Fruit fly (Drosophila melanogaster) whole organism, embryonic: ENCODE data around the gene CG6569.

Experiments
- Awh ChIP-seq: fragments of 200-800 bp; sonication (Bioruptor generic); IDR thresholded peaks from 2 replicates; pipeline ENCODE4, ENCODE4 v1.3.6; 2022; ENCODE audit warnings: missing biosample characterization, missing genetic modification characterization
- Bdp1 ChIP-seq: fragments of 200-800 bp; sonication (Bioruptor generic); optimal IDR thresholded peaks from 3 replicates; lab custom pipeline; 2016; ENCODE audit warnings: missing biosample characterization, missing genetic modification characterization
- BtbVII ChIP-seq: fragments of 200-800 bp; sonication (Bioruptor generic); optimal IDR thresholded peaks from 3 replicates; lab custom pipeline; 2017; ENCODE audit warnings: missing biosample characterization, mild to moderate bottlenecking, missing genetic modification characterization
- CG10321 ChIP-seq: fragments of 200-800 bp; sonication (Bioruptor generic); IDR thresholded peaks from 2 replicates; pipeline ENCODE4 v1.3.6; 2022; ENCODE audit warnings: missing biosample characterization, missing genetic modification characterization
- CG10366 ChIP-seq: fragments of 200-800 bp; sonication (Bioruptor generic); IDR thresholded peaks from 2 replicates; pipeline ENCODE4 v1.3.6; 2022; ENCODE audit warnings: missing biosample characterization, missing genetic modification characterization
- CG11504 ChIP-seq: fragments of 200-800 bp; sonication (Bioruptor generic); optimal IDR thresholded peaks from 3 replicates; lab custom pipeline; 2019; ENCODE audit warnings: missing biosample characterization, mild to moderate bottlenecking, missing genetic modification characterization, moderate library complexity
- CG1603 ChIP-seq: fragments of 200-800 bp; sonication (Bioruptor generic); optimal IDR thresholded peaks from 2 replicates; lab custom pipeline; 2019; ENCODE audit warnings: missing biosample characterization, mild to moderate bottlenecking, missing genetic modification characterization, moderate library complexity
- CG16813 ChIP-seq: fragments of 200-800 bp; sonication (Bioruptor generic); IDR thresholded peaks from 3 replicates; pipeline ENCODE4 v1.3.6; 2022; ENCODE audit warnings: missing biosample characterization, missing genetic modification characterization; ENCODE audit not compliant: partially characterized antibody
- CG17328 ChIP-seq: fragments of 200-800 bp; sonication (Bioruptor generic); IDR thresholded peaks from 2 replicates; pipeline ENCODE4 v1.3.6; 2022; ENCODE audit warnings: missing biosample characterization, missing genetic modification characterization
- CG17385 ChIP-seq: fragments of 200-800 bp; sonication (Bioruptor generic); optimal IDR thresholded peaks from 3 replicates; lab custom pipeline; 2018; ENCODE audit warnings: missing biosample characterization, mild to moderate bottlenecking, missing genetic modification characterization
- CG17802 ChIP-seq: fragments of 200-800 bp; sonication (Bioruptor generic); optimal IDR thresholded peaks from 2 replicates; lab custom pipeline; 2018; ENCODE audit warnings: missing biosample characterization, mild to moderate bottlenecking, missing genetic modification characterization, moderate library complexity
- CG17912 ChIP-seq: fragments of 200-800 bp; sonication (Bioruptor generic); optimal IDR thresholded peaks from 2 replicates; lab custom pipeline; 2018; ENCODE audit warnings: missing biosample characterization, mild to moderate bottlenecking, missing genetic modification characterization
- CG32532 ChIP-seq: fragments of 200-800 bp; sonication (Bioruptor generic); IDR thresholded peaks from 2 replicates; pipeline ENCODE4 v1.3.6; 2022; ENCODE audit warnings: missing biosample characterization, missing genetic modification characterization
- CG34376 ChIP-seq: fragments of 200-800 bp; sonication (Bioruptor generic); optimal IDR thresholded peaks from 2 replicates; lab custom pipeline; 2018; ENCODE audit warnings: missing biosample characterization, mild to moderate bottlenecking, missing genetic modification characterization
- CG3847 ChIP-seq: fragments of 200-800 bp; sonication (Bioruptor generic); IDR thresholded peaks from 2 replicates; pipeline ENCODE4 v1.3.6; 2022; ENCODE audit warnings: missing biosample characterization, missing genetic modification characterization
- CG4328 ChIP-seq: fragments of 200-800 bp; sonication (Bioruptor generic); optimal IDR thresholded peaks from 3 replicates; lab custom pipeline; 2017; ENCODE audit warnings: missing biosample characterization, missing genetic modification reagents, missing genetic modification characterization
- CG5245 ChIP-seq: fragments of 200-800 bp; sonication (Bioruptor generic); optimal IDR thresholded peaks from 3 replicates; lab custom pipeline; 2016; ENCODE audit warnings: missing biosample characterization, missing genetic modification characterization
- CG6813 ChIP-seq: fragments of 200-800 bp; sonication (Bioruptor generic); optimal IDR thresholded peaks from 2 replicates; lab custom pipeline; 2017; ENCODE audit warnings: missing biosample characterization, missing genetic modification characterization, mild to moderate bottlenecking, moderate library complexity, missing genetic modification reagents
- CG7839 ChIP-seq: fragments of 200-800 bp; sonication (Bioruptor generic); optimal IDR thresholded peaks from 3 replicates; lab custom pipeline; 2018; ENCODE audit warnings: missing biosample characterization, mild to moderate bottlenecking, missing genetic modification characterization, moderate library complexity
- CTCF ChIP-seq: fragments of 200-800 bp; sonication (Bioruptor generic); optimal IDR thresholded peaks from 2 replicates; lab custom pipeline; 2017; ENCODE audit warnings: missing biosample characterization, mild to moderate bottlenecking, missing genetic modification characterization, moderate library complexity
- Chrac-16 ChIP-seq: fragments of 200-800 bp; sonication (Bioruptor generic); optimal IDR thresholded peaks from 3 replicates; lab custom pipeline; 2016; ENCODE audit warnings: missing biosample characterization, missing genetic modification characterization
- D ChIP-seq, 2 experiments: fragments of 200-800 bp in 1 of 2; fragments of >200 bp in 1 of 2; sonication (Bioruptor generic) in 1 of 2; optimal IDR thresholded peaks; 2 replicates in 1 of 2; 3 replicates in 1 of 2; lab custom pipeline; 2017; ENCODE audit warnings: mild to moderate bottlenecking in 1 of 2, missing biosample characterization in 1 of 2, missing genetic modification characterization in 1 of 2, missing genetic modification reagents in 1 of 2
- Dbx ChIP-seq: fragments of 200-800 bp; sonication (Bioruptor generic); IDR thresholded peaks from 3 replicates; pipeline ENCODE4 v1.3.6; 2022; ENCODE audit warnings: missing biosample characterization, missing genetic modification characterization
- Drgx ChIP-seq: fragments of 200-800 bp; sonication (Bioruptor generic); IDR thresholded peaks from 2 replicates; pipeline ENCODE4 v1.3.6; 2022; ENCODE audit warnings: missing biosample characterization, missing genetic modification characterization
- ERR ChIP-seq: fragments of 200-800 bp; sonication (Bioruptor generic); optimal IDR thresholded peaks from 2 replicates; lab custom pipeline; 2016; ENCODE audit warnings: missing biosample characterization, missing genetic modification characterization
- H2.0 ChIP-seq: fragments of 200-800 bp; sonication (Bioruptor generic); IDR thresholded peaks from 2 replicates; pipeline ENCODE4 v1.3.6; 2022; ENCODE audit warnings: missing biosample characterization, missing genetic modification characterization
- Lhr ChIP-seq: fragments of 200-800 bp; sonication (Bioruptor generic); optimal IDR thresholded peaks from 3 replicates; lab custom pipeline; 2017; ENCODE audit warnings: mild to moderate bottlenecking, missing biosample characterization, missing genetic modification reagents, missing genetic modification characterization
- Med ChIP-seq: fragments of 200-800 bp; sonication (Bioruptor generic); peaks from one replicate; lab custom pipeline; 2016; ENCODE audit warnings: missing biosample characterization, missing genetic modification characterization, mild to moderate bottlenecking, inconsistent platforms, moderate library complexity
- Nf-YA ChIP-seq: fragments of 200-800 bp; sonication (Bioruptor generic); IDR thresholded peaks from 2 replicates; pipeline ENCODE4 v1.3.6; 2022; ENCODE audit warnings: missing biosample characterization, missing genetic modification characterization
- Ssrp ChIP-seq: fragments of 200-800 bp; sonication (Bioruptor generic); optimal IDR thresholded peaks from 2 replicates; lab custom pipeline; 2018; ENCODE audit warnings: missing biosample characterization, mild to moderate bottlenecking, missing genetic modification characterization, moderate library complexity
- Trl ChIP-seq, 3 experiments: fragments of >200 bp in 2 of 3; fragments of 200-800 bp in 1 of 3; sonication (Bioruptor generic) in 1 of 3; optimal IDR thresholded peaks; 2 replicates in 1 of 3; 3 replicates in 2 of 3; lab custom pipeline; 2016 to 2017; ENCODE audit warnings: missing biosample characterization in 1 of 3, missing genetic modification characterization in 1 of 3
- Xrp1 ChIP-seq: fragments of 200-800 bp; sonication (Bioruptor generic); IDR thresholded peaks from 2 replicates; pipeline ENCODE4 v1.3.6; 2022; ENCODE audit warnings: missing biosample characterization, missing genetic modification characterization
- ac ChIP-seq: fragments of 200-800 bp; sonication (Bioruptor generic); optimal IDR thresholded peaks from 3 replicates; lab custom pipeline; 2017; ENCODE audit warnings: missing biosample characterization, mild to moderate bottlenecking, missing genetic modification characterization
- aop ChIP-seq: fragments of 200-800 bp; sonication (Bioruptor generic); IDR thresholded peaks from 2 replicates; pipeline ENCODE4 v1.3.6; 2022; ENCODE audit warnings: missing biosample characterization, missing genetic modification characterization
- ara ChIP-seq: fragments of 200-800 bp; sonication (Bioruptor generic); IDR thresholded peaks from 2 replicates; pipeline ENCODE4 v1.3.6; 2022; ENCODE audit warnings: missing biosample characterization, missing genetic modification characterization
- ato ChIP-seq: fragments of 200-800 bp; sonication (Bioruptor generic); IDR thresholded peaks from 2 replicates; pipeline ENCODE4 v1.3.6; 2022; ENCODE audit warnings: missing biosample characterization, missing genetic modification characterization; ENCODE audit not compliant: partially characterized antibody
- ci ChIP-seq: fragments of 200-800 bp; sonication (Bioruptor generic); IDR thresholded peaks from 3 replicates; pipeline ENCODE4 v1.3.6; 2022; ENCODE audit warnings: missing biosample characterization, missing genetic modification characterization
- en ChIP-seq: fragments of 200-800 bp; sonication (Bioruptor generic); optimal IDR thresholded peaks from 2 replicates; lab custom pipeline; 2016; ENCODE audit warnings: missing biosample characterization, missing genetic modification characterization
- fd96Cb ChIP-seq: fragments of 200-800 bp; sonication (Bioruptor generic); optimal IDR thresholded peaks from 2 replicates; lab custom pipeline; 2018; ENCODE audit warnings: missing biosample characterization, mild to moderate bottlenecking, missing genetic modification characterization, moderate library complexity
- gcm2 ChIP-seq: fragments of 200-800 bp; sonication (Bioruptor generic); optimal IDR thresholded peaks from 2 replicates; lab custom pipeline; 2016; ENCODE audit warnings: missing biosample characterization, missing genetic modification characterization
- her ChIP-seq: fragments of 200-800 bp; sonication (Bioruptor generic); optimal IDR thresholded peaks from 2 replicates; lab custom pipeline; 2016; ENCODE audit warnings: missing biosample characterization, missing genetic modification characterization
- hkb ChIP-seq, 2 experiments: fragments of 200-800 bp in 1 of 2; fragments of >200 bp in 1 of 2; sonication (Bioruptor generic) in 1 of 2; IDR thresholded peaks in 1 of 2; optimal IDR thresholded peaks in 1 of 2; 2 replicates each; pipeline versions ENCODE4 v1.3.6 to Lab custom; 2017 to 2022; ENCODE audit warnings: missing biosample characterization in 1 of 2, missing genetic modification characterization in 1 of 2
- ind ChIP-seq: fragments of 200-800 bp; sonication (Bioruptor generic); optimal IDR thresholded peaks from 3 replicates; lab custom pipeline; 2016; ENCODE audit warnings: missing biosample characterization, missing genetic modification characterization
- ken ChIP-seq: fragments of 200-800 bp; sonication (Bioruptor generic); IDR thresholded peaks from 3 replicates; pipeline ENCODE4 v1.3.6; 2022; ENCODE audit warnings: missing biosample characterization, missing genetic modification characterization
- lola ChIP-seq, 3 experiments: fragments of >200 bp in 2 of 3; fragments of 200-800 bp in 1 of 3; sonication (Bioruptor generic) in 1 of 3; optimal IDR thresholded peaks; 2 replicates each; lab custom pipeline; 2017 to 2019; ENCODE audit warnings: missing biosample characterization in 3 of 3, missing genetic modification characterization in 3 of 3, mild to moderate bottlenecking in 1 of 3, moderate library complexity in 1 of 3
- maf-S ChIP-seq: fragments of 200-800 bp; sonication (Bioruptor generic); optimal IDR thresholded peaks from 2 replicates; lab custom pipeline; 2016; ENCODE audit warnings: missing biosample characterization, missing genetic modification characterization
- pho ChIP-seq: fragments of 200-800 bp; sonication (Bioruptor generic); optimal IDR thresholded peaks from 2 replicates; lab custom pipeline; 2016; ENCODE audit warnings: missing biosample characterization, missing genetic modification characterization
- prd ChIP-seq, 3 experiments: fragments of >200 bp in 2 of 3; fragments of 200-800 bp in 1 of 3; sonication (Bioruptor generic) in 1 of 3; optimal IDR thresholded peaks in 2 of 3; IDR thresholded peaks in 1 of 3; 2 replicates in 2 of 3; 3 replicates in 1 of 3; pipeline versions ENCODE4 v1.3.6 to Lab custom; 2017 to 2022; ENCODE audit warnings: missing biosample characterization in 1 of 3, missing genetic modification characterization in 1 of 3
- repo ChIP-seq: fragments of 200-800 bp; sonication (Bioruptor generic); optimal IDR thresholded peaks from 2 replicates; lab custom pipeline; 2016; ENCODE audit warnings: missing biosample characterization, missing genetic modification characterization
- sens-2 ChIP-seq: fragments of 200-800 bp; sonication (Bioruptor generic); IDR thresholded peaks from 2 replicates; pipeline ENCODE4 v1.3.6; 2022; ENCODE audit warnings: missing biosample characterization, missing genetic modification characterization

Gene CG6569

dm6 chr3R:21855469-21855826 is 12.3 kb downstream of the CG6569 start:
- TF ChIP-seq Trl (optimal IDR thresholded peaks at IDR 0.05; lab: Kevin White, UChicago) (no peak), Trl (GFP tag; optimal IDR thresholded peaks at IDR 0.05; lab: Kevin White, UChicago) (no peak), prd (optimal IDR thresholded peaks at IDR 0.05; lab: Kevin White, UChicago) (no peak), prd (GFP tag; IDR thresholded peaks at IDR 0.05; lab: Robert Waterston, UW) (0 out of 3 replicates have a peak, but pooled peaks have one; percentile 6), ac (peak; percentile 13), CG10366 (no peak), BtbVII (GFP tag; lab: Kevin White, UChicago) (no peak), CG34376 (GFP tag; lab: Kevin White, UChicago) (no peak), CG6813 (no peak), ara (GFP tag; lab: Robert Waterston, UW) (peak; percentile 32; the same call in 1 of the 2 replicates), hkb (optimal IDR thresholded peaks at IDR 0.05; lab: Kevin White, UChicago) (no peak), hkb (GFP tag; IDR thresholded peaks at IDR 0.05; lab: Robert Waterston, UW) (no peak), ind (GFP tag; lab: Kevin White, UChicago) (no peak), Med (GFP tag; lab: Kevin White, UChicago) (peak; percentile 65), Xrp1 (GFP tag; lab: Robert Waterston, UW) (no peak), CG3847 (GFP tag; lab: Robert Waterston, UW) (0 out of 2 replicates have a peak, but pooled peaks have one; percentile 4), CG7839 (no peak), CTCF (GFP tag; lab: Kevin White, UChicago) (no peak), Dbx (0 out of 3 replicates have a peak, but pooled peaks have one; percentile 15), H2.0 (GFP tag; lab: Robert Waterston, UW) (no peak), ERR (GFP tag; lab: Kevin White, UChicago) (no peak), CG10321 (GFP tag; lab: Robert Waterston, UW) (0 out of 2 replicates have a peak, but pooled peaks have one; percentile 24), Bdp1 (peak; percentile 12), CG17912 (GFP tag; lab: Kevin White, UChicago) (no peak), CG4328 (GFP tag; lab: Kevin White, UChicago) (no peak), CG5245 (no peak), CG17802 (tag; lab: Kevin White, UChicago) (no peak), ato (GFP tag; lab: Robert Waterston, UW) (no peak), sens-2 (GFP tag; lab: Robert Waterston, UW) (no peak), D (optimal IDR thresholded peaks at IDR 0.05; lab: Kevin White, UChicago) (no peak), D (GFP tag; optimal IDR thresholded peaks at IDR 0.05; lab: Kevin White, UChicago) (no peak), Awh (GFP tag; lab: Robert Waterston, UW) (peak; percentile 63; the same call in 1 of the 2 replicates), Drgx (GFP tag; lab: Robert Waterston, UW) (no peak), CG16813 (GFP tag; lab: Robert Waterston, UW) (no peak), Nf-YA (GFP tag; lab: Robert Waterston, UW) (0 out of 2 replicates have a peak, but pooled peaks have one; percentile 33), lola (GFP tag; optimal IDR thresholded peaks at IDR 0.05; lab: Kevin White, UChicago) (no peak), en (no peak), Lhr (GFP tag; lab: Kevin White, UChicago) (no peak), repo (peak; percentile 18), CG17385 (GFP tag; lab: Kevin White, UChicago) (no peak), CG1603 (tag; lab: Kevin White, UChicago) (no peak), maf-S (no peak), fd96Cb (tag; lab: Kevin White, UChicago) (no peak), Ssrp (tag; lab: Kevin White, UChicago) (no peak), ken (GFP tag; lab: Robert Waterston, UW) (no peak), CG17328 (GFP tag; lab: Robert Waterston, UW) (no peak), Chrac-16 (GFP tag; lab: Kevin White, UChicago) (no peak), CG32532 (GFP tag; lab: Robert Waterston, UW) (no peak), ci (GFP tag; lab: Robert Waterston, UW) (peak; percentile 62; the same call in 1 of the 3 replicates), her (GFP tag; lab: Kevin White, UChicago) (no peak), aop (no peak), gcm2 (GFP tag; lab: Kevin White, UChicago) (no peak), pho (GFP tag; lab: Kevin White, UChicago) (no peak), CG11504 (no peak)
